Comparison of ENCODE assay signal across 4 fruit fly cellular contexts in genomic region chr2L:4444457-4444856, dm6.
A peak's percentile ranks its signal among the peaks of the same experiment; 100 is the strongest.
TF ChIP-seq lines count a peak whose summit lies in the region.

morgue (minus strand) TSS chr2L:4444680.
Elp3 (plus strand) TSS chr2L:4444732.

- no peak for TF ChIP-seq CTCF in whole organism, embryonic (GFP tag; optimal IDR thresholded peaks at IDR 0.05; lab: Kevin White, UChicago)

TF ChIP-seq in whole organism, adult, 20 proteins besides CTCF, POLR2A, EP300 and RAD21:
- TF ChIP-seq Crg-1 (GFP tag; optimal IDR thresholded peaks at IDR 0.05; lab: Kevin White, UChicago) (no peak), bab1 (GFP tag; optimal IDR thresholded peaks at IDR 0.05; lab: Kevin White, UChicago) (peak; percentile 29), kay (GFP tag; lab: Kevin White, UChicago; ENCODE audit: borderline replicate concordance) (no peak), Mnt (GFP tag; optimal IDR thresholded peaks at IDR 0.05; lab: Kevin White, UChicago) (peak; percentile 93)

TF ChIP-seq in whole organism, embryonic, 481 proteins besides CTCF, POLR2A, EP300 and RAD21 (continues in another document):
- TF ChIP-seq CG4820 (GFP tag; optimal IDR thresholded peaks at IDR 0.05; lab: Kevin White, UChicago) (no peak), sug (tag; optimal IDR thresholded peaks at IDR 0.05; lab: Kevin White, UChicago) (peak; percentile 16), TFAM (GFP tag; optimal IDR thresholded peaks at IDR 0.05; lab: Kevin White, UChicago) (no peak), zen2 (GFP tag; IDR thresholded peaks at IDR 0.05; lab: Robert Waterston, UW; ENCODE audit: partially characterized antibody) (peak; percentile 79), CG12942 (GFP tag; optimal IDR thresholded peaks at IDR 0.05; lab: Kevin White, UChicago) (no peak), lola (GFP tag; optimal IDR thresholded peaks at IDR 0.05; lab: Kevin White, UChicago) (no peak), Deaf1 (tag; optimal IDR thresholded peaks at IDR 0.05; lab: Kevin White, UChicago) (no peak), crol (GFP tag; IDR thresholded peaks at IDR 0.05; lab: Robert Waterston, UW) (no peak), CG4282 (GFP tag; optimal IDR thresholded peaks at IDR 0.05; lab: Kevin White, UChicago) (no peak), Meics (GFP tag; optimal IDR thresholded peaks at IDR 0.05; lab: Kevin White, UChicago) (no peak), Max (GFP tag; optimal IDR thresholded peaks at IDR 0.05; lab: Kevin White, UChicago) (peak; percentile 58), CG2678 (tag; optimal IDR thresholded peaks at IDR 0.05; lab: Kevin White, UChicago) (no peak), CG30020 (tag; optimal IDR thresholded peaks at IDR 0.05; lab: Kevin White, UChicago) (peak; percentile 25), Rx (GFP tag; IDR thresholded peaks at IDR 0.05; lab: Robert Waterston, UW) (no peak), onecut (GFP tag; IDR thresholded peaks at IDR 0.05; lab: Robert Waterston, UW) (peak; percentile 45), Gug (GFP tag; IDR thresholded peaks at IDR 0.05; lab: Robert Waterston, UW) (no peak), CG13287 (GFP tag; IDR thresholded peaks at IDR 0.05; lab: Robert Waterston, UW; ENCODE audit: partially characterized antibody) (peak; percentile 78), CG14860 (GFP tag; IDR thresholded peaks at IDR 0.05; lab: Robert Waterston, UW; ENCODE audit: partially characterized antibody) (peak; percentile 72), CG6683 (GFP tag; optimal IDR thresholded peaks at IDR 0.05; lab: Kevin White, UChicago) (no peak), CoRest (tag; optimal IDR thresholded peaks at IDR 0.05; lab: Kevin White, UChicago) (no peak), CG31365 (tag; optimal IDR thresholded peaks at IDR 0.05; lab: Kevin White, UChicago) (no peak), unc-4 (GFP tag; IDR thresholded peaks at IDR 0.05; lab: Robert Waterston, UW; ENCODE audit: partially characterized antibody) (peak; percentile 56), CG12769 (tag; optimal IDR thresholded peaks at IDR 0.05; lab: Kevin White, UChicago) (no peak), bsh (GFP tag; optimal IDR thresholded peaks at IDR 0.05; lab: Kevin White, UChicago) (no peak), fru (optimal IDR thresholded peaks at IDR 0.05; lab: Kevin White, UChicago) (no peak), CG3407 (GFP tag; optimal IDR thresholded peaks at IDR 0.05; lab: Kevin White, UChicago) (no peak), pnt (GFP tag; optimal IDR thresholded peaks at IDR 0.05; lab: Kevin White, UChicago) (no peak), CG1602 (GFP tag; optimal IDR thresholded peaks at IDR 0.05; lab: Kevin White, UChicago) (no peak), CG9727 (GFP tag; optimal IDR thresholded peaks at IDR 0.05; lab: Kevin White, UChicago) (no peak), CG13123 (GFP tag; optimal IDR thresholded peaks at IDR 0.05; lab: Kevin White, UChicago) (no peak)

TF ChIP-seq in whole organism, prepupa, 60 proteins besides CTCF, POLR2A, EP300 and RAD21:
- TF ChIP-seq fkh (GFP tag; optimal IDR thresholded peaks at IDR 0.05; lab: Kevin White, UChicago) (peak; percentile 77), CG6854 (GFP tag; optimal IDR thresholded peaks at IDR 0.05; lab: Kevin White, UChicago) (peak; percentile 20), CG6808 (GFP tag; optimal IDR thresholded peaks at IDR 0.05; lab: Kevin White, UChicago) (no peak)

TF ChIP-seq in whole organism, wandering third instar larva, 38 proteins besides CTCF, POLR2A, EP300 and RAD21:
- TF ChIP-seq foxo (GFP tag; optimal IDR thresholded peaks at IDR 0.05; lab: Kevin White, UChicago) (no peak), Myc (optimal IDR thresholded peaks at IDR 0.05; lab: Kevin White, UChicago) (peak; percentile 34), Dif (GFP tag; optimal IDR thresholded peaks at IDR 0.05; lab: Kevin White, UChicago; ENCODE audit: partially characterized antibody) (no peak), sv (GFP tag; optimal IDR thresholded peaks at IDR 0.05; lab: Kevin White, UChicago) (no peak), Vsx2 (GFP tag; optimal IDR thresholded peaks at IDR 0.05; lab: Kevin White, UChicago; ENCODE audit: partially characterized antibody) (no peak), Hr78 (GFP tag; optimal IDR thresholded peaks at IDR 0.05; lab: Kevin White, UChicago) (no peak), pan (optimal IDR thresholded peaks at IDR 0.05; lab: Kevin White, UChicago) (no peak)
TF ChIP-seq in whole organism, wandering third instar larva: peak in this region for 1.
